Worm (Caenorhabditis elegans) whole organism, early embryonic: ENCODE data around the gene fbxa-183.

Experiments used
- B0310.2 ChIP-seq: sonication (generic microtip); optimal IDR thresholded peaks from 2 replicates; lab custom pipeline; 2016; ENCODE audit warnings: mild to moderate bottlenecking, missing genetic modification characterization, missing compliant biosample characterization
- aly-1 ChIP-seq: sonication (generic microtip); optimal IDR thresholded peaks from 2 replicates; lab custom pipeline; 2016; ENCODE audit warnings: missing genetic modification characterization, missing compliant biosample characterization
- ceh-13 ChIP-seq: fragments of 200-800 bp; sonication (Bioruptor generic); optimal IDR thresholded peaks from 2 replicates; lab custom pipeline; 2018; ENCODE audit warnings: mild to moderate bottlenecking, missing genetic modification characterization, missing compliant biosample characterization
- ceh-36 ChIP-seq: sonication (generic microtip); optimal IDR thresholded peaks from 2 replicates; lab custom pipeline; 2016; ENCODE audit warnings: missing genetic modification characterization, inconsistent platforms, missing compliant biosample characterization
- hmbx-1 ChIP-seq: sonication (generic microtip); optimal IDR thresholded peaks from 2 replicates; lab custom pipeline; 2016; ENCODE audit warnings: mild to moderate bottlenecking, missing genetic modification characterization, missing compliant biosample characterization
- hnd-1 ChIP-seq: sonication (generic microtip); optimal IDR thresholded peaks from 2 replicates; lab custom pipeline; 2016; ENCODE audit warnings: missing genetic modification characterization, missing compliant biosample characterization
- scrt-1 ChIP-seq: fragments of 200-800 bp; sonication (Bioruptor generic); IDR thresholded peaks from 2 replicates; pipeline ENCODE4 v1.3.6; 2022; ENCODE audit warnings: missing genetic modification characterization, missing compliant biosample characterization
- tbx-11 ChIP-seq: fragments of 200-800 bp; sonication (Bioruptor generic); IDR thresholded peaks from 2 replicates; pipeline ENCODE4 v1.3.6; 2022; ENCODE audit warnings: missing genetic modification characterization, missing compliant biosample characterization
- tbx-37 ChIP-seq: fragments of 200-800 bp; sonication (Bioruptor generic); conservative IDR thresholded peaks from 2 replicates; pipeline ENCODE4 v1.3.6; 2022; ENCODE audit warnings: missing genetic modification reagents, missing genetic modification characterization, missing compliant biosample characterization
- tra-4 ChIP-seq: sonication (generic microtip); optimal IDR thresholded peaks from 2 replicates; lab custom pipeline; 2017; ENCODE audit warnings: missing genetic modification characterization, missing compliant biosample characterization

The fbxa-183 gene

DNA sequence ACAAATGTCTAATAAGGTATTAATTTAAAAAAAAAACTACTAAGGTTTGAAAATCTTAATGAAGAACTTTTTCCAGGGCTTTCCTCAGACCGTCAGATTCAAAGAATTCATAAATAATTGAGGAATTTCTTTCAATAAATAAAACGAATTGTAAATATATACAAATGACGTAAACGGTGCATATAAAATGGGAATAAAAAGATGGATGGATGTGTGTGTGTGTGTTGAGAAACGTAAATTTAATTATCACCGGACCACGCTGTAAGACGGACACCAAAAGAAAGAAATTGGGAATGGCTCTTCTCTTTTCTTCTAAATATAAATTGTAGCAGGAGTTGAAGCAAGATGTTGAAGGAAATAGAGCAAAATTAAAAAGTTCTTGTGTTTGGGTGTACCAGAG, 36.4 kb downstream of the fbxa-183 start:
- TF ChIP-seq scrt-1 (no peak), tra-4 (no peak), tbx-37 (GFP tag; lab: Robert Waterston, UW) (no peak)

DNA sequence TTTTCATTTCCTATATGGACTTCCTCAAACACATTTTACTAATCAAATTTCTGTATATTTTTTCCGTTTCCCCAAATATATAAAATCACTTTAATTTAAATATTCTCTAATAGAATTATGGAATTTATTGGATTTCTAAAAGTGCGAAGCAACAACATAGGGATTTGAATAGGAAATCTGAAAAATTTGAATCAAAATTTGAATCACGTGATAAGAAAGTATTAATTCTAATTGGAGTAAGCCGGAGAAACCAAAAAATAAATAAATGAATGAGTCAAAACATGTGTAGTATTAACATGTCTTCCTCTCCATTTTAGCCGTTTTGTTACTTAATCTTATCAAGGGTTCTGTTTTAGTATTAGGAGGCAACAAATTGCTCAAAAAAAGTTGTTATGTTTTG, 41.4 kb downstream of the fbxa-183 start:
- TF ChIP-seq B0310.2 (tag; lab: Kevin White, UChicago) (no peak), hnd-1 (no peak), tbx-11 (GFP tag; lab: Robert Waterston, UW) (no peak), aly-1 (tag; lab: Kevin White, UChicago) (no peak)

DNA sequence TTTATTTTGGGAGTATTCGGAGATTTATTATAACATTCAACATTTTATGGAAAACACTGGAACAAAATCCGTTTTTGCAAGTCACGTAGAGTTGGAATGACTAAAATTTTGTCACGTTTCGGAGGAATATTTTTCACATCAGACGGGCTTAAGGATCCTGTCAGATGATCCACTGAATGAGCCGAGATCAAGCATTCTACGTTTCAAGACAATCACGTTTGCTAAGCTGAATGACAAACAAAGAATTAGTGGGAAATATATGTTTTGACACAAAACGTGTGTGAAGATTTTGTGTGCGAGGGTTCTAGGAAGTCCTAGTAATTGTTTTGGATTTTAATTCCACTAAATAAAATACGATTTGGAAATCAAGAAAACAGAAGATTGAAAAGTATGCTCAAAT, 43.1 kb downstream of the fbxa-183 start:
- no peak for TF ChIP-seq ceh-36
- TF ChIP-seq ceh-13 (GFP tag; lab: Kevin White, UChicago), result no peak
- no peak for TF ChIP-seq aly-1 (tag; lab: Kevin White, UChicago)
- TF ChIP-seq tbx-37 (GFP tag; lab: Robert Waterston, UW), result no peak

DNA sequence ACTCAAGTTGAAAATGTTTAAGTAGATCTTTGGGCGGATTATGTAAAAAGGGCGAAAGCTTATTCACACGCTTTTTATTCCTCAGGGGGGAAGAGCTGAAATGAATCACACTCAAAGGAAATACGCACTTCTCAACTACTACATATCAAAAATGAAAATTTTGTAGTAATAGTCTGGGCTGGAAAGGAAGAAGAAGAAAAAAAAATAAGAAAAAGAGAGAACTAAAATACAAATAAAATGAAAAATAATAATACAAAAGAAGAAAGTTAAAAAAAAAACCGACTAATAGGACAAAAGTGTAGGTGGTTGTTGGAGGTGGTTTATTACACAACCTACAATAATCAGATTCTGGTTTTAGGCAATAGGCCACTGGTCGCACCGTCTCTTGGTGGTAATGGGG, 46.5 kb downstream of the fbxa-183 start, which contains the start of gene K09H11.6:
TSS of gene K09H11.6 (minus strand) at position 101 of the 400 bp plus-strand sequence.
- TF ChIP-seq B0310.2 (tag; lab: Kevin White, UChicago), result no peak
- no peak for TF ChIP-seq hmbx-1 (tag; lab: Kevin White, UChicago)
- no peak for TF ChIP-seq ceh-13 (GFP tag; lab: Kevin White, UChicago)
